Worm (Caenorhabditis elegans): Measurements from ENCODE around the gene W03A5.2.
A peak's percentile ranks its signal among the peaks of the same experiment; 100 is the strongest.

W03A5.2 gene

DNA sequence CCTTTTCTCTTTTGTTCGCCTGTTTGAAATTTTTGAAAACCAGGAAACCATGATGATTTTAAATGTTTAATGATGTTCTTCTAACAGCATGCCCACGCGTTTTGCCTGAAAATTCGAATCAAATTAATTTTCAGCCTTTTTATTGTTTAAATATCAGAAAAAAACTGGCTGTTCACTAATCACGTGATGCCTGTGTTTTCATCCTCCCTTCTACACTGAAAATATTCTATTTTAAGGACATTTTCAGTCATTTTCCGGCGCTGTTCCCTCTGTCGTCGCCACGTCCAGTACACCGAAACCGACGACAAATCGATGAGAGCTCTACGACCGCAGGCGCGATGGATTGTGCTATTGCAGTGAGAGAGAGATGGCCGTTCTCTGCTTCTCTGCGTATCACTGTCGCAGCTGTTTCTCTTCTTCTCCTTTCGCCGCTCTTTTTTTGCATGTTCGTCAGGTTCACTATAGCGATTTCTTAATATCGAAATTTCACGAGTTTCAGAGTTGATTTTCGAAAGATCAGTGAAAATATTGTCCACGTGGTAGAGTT is 44.0 kb downstream of the W03A5.2 start, which contains the start of gene F48E8.8 (continued):
- TF ChIP-seq sup-37 (GFP tag; optimal IDR thresholded peaks at IDR 0.05) (no peak), snu-23 (GFP tag; optimal IDR thresholded peaks at IDR 0.05) (peak; percentile 66), jun-1 (tag; optimal IDR thresholded peaks at IDR 0.05) (peak; percentile 3), Y116A8C.19 (tag; optimal IDR thresholded peaks at IDR 0.05; ENCODE audit: borderline replicate concordance) (no peak), nhr-77 (tag; optimal IDR thresholded peaks at IDR 0.05) (peak; percentile 14), nhr-47 (tag; optimal IDR thresholded peaks at IDR 0.05) (peak; percentile 69), unc-62 (GFP tag; optimal IDR thresholded peaks at IDR 0.05) (no peak), unc-30 (tag; optimal IDR thresholded peaks at IDR 0.05) (no peak), ceh-82 (tag; optimal IDR thresholded peaks at IDR 0.05) (peak; percentile 9 to 58 (median 49)), elt-3 (tag; optimal IDR thresholded peaks at IDR 0.05) (no peak), mef-2 (tag; optimal IDR thresholded peaks at IDR 0.05) (no peak), lin-39 (tag; optimal IDR thresholded peaks at IDR 0.05) (no peak), egl-13 (tag; optimal IDR thresholded peaks at IDR 0.05) (no peak), swsn-7 (tag; optimal IDR thresholded peaks at IDR 0.05) (peak; percentile 56), hlh-17 (GFP tag; optimal IDR thresholded peaks at IDR 0.05; ENCODE audit: borderline replicate concordance) (no peak), fkh-10 (GFP tag; optimal IDR thresholded peaks at IDR 0.05) (no peak), ceh-88 (GFP tag; IDR thresholded peaks at IDR 0.05) (no peak), hlh-4 (tag; optimal IDR thresholded peaks at IDR 0.05) (no peak), F16B12.6 (tag; optimal IDR thresholded peaks at IDR 0.05) (peak; percentile 79), nhr-90 (tag; optimal IDR thresholded peaks at IDR 0.05; ENCODE audit: poor library complexity) (no peak), lin-15B (tag; optimal IDR thresholded peaks at IDR 0.05) (peak; percentile 19), nhr-20 (tag; optimal IDR thresholded peaks at IDR 0.05) (peak; percentile 50), lin-14 (GFP tag; optimal IDR thresholded peaks at IDR 0.05) (peak; percentile 80), unc-130 (tag; optimal IDR thresholded peaks at IDR 0.05) (peak; percentile 35), aly-2 (tag; optimal IDR thresholded peaks at IDR 0.05) (no peak), lsy-2 (tag; optimal IDR thresholded peaks at IDR 0.05) (peak; percentile 73 to 85), lin-35 (GFP tag; optimal IDR thresholded peaks at IDR 0.05) (peak; percentile 65 to 69), ztf-11 (tag; optimal IDR thresholded peaks at IDR 0.05) (no peak), unc-86 (tag; optimal IDR thresholded peaks at IDR 0.05) (peak; percentile 15), grh-1 (GFP tag; IDR thresholded peaks at IDR 0.05) (no peak), hpl-2 (GFP tag; optimal IDR thresholded peaks at IDR 0.05) (no peak), pax-3 (tag; optimal IDR thresholded peaks at IDR 0.05) (no peak), dpl-1 (GFP tag; optimal IDR thresholded peaks at IDR 0.05) (peak; percentile 34 to 63 (median 62)), dsc-1 (tag; optimal IDR thresholded peaks at IDR 0.05) (peak; percentile 46), blmp-1 (tag; optimal IDR thresholded peaks at IDR 0.05) (no peak), nhr-76 (tag; optimal IDR thresholded peaks at IDR 0.05) (no peak)

DNA sequence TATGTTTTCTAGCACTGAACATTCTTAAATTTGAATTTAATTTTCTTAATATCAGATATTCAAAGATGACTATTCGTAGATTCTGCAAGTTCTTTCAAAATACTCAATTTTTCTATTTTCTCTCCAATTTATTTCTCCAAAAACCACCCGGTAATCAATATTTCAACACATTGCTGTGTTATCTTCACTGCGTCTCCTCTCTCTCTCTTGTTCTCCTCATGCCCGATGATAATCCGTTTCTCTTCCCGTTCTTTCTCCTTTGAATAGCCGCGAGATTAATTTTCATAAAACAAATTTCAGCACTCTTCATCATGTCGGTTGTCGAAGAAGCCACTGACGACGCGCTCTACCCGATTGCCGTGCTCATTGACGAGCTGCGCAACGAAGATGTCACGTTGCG is 44.6 kb downstream of the W03A5.2 start, which contains the start of gene paa-1:
Gene paa-1, plus strand, starts transcription at position 301 of the 400 bp plus-strand sequence.
- TF ChIP-seq aha-1 (tag; optimal IDR thresholded peaks at IDR 0.05) = no peak
- TF ChIP-seq unc-86 (tag; optimal IDR thresholded peaks at IDR 0.05) = no peak
- no peak for TF ChIP-seq efl-1 (optimal IDR thresholded peaks at IDR 0.05)
- peak in 1 of 2 experiments; percentile 35 for TF ChIP-seq efl-1 (GFP tag; optimal IDR thresholded peaks at IDR 0.05 in 1 of 2)

ce11 chrIII:5453290-5453689 is 47.5 kb downstream of the W03A5.2 start, which contains the start of gene F48E8.4:
Gene F48E8.4 (plus strand): TSS chrIII:5453590.
- TF ChIP-seq unc-86 (tag; optimal IDR thresholded peaks at IDR 0.05) (no peak), fkh-8 (tag; optimal IDR thresholded peaks at IDR 0.05) (no peak), efl-1 (optimal IDR thresholded peaks at IDR 0.05) (no peak), efl-1 (GFP tag; optimal IDR thresholded peaks at IDR 0.05 in 1 of 2) (peak in 1 of 2 experiments; percentile 82), ceh-8 (GFP tag; optimal IDR thresholded peaks at IDR 0.05) (no peak), tlp-1 (tag; optimal IDR thresholded peaks at IDR 0.05) (no peak), nhr-11 (tag; optimal IDR thresholded peaks at IDR 0.05) (no peak), dpl-1 (GFP tag; optimal IDR thresholded peaks at IDR 0.05) (no peak)
